Fruit fly (Drosophila melanogaster): Measurements from ENCODE around the gene CG6333.

The CG6333 gene

dm6 chr3L:17470110-17470509 lies 15.9 kb downstream of the CG6333 start, which contains the start of gene SecCl:
TSS of gene SecCl (plus strand) at chr3L:17470127.
- TF ChIP-seq Sin3A (optimal IDR thresholded peaks at IDR 0.05), result no peak
- no peak for TF ChIP-seq psq (optimal IDR thresholded peaks at IDR 0.05)
- TF ChIP-seq ttk (optimal IDR thresholded peaks at IDR 0.05), result no peak
- no peak for TF ChIP-seq Myc (optimal IDR thresholded peaks at IDR 0.05)
- no peak for TF ChIP-seq h (optimal IDR thresholded peaks at IDR 0.05)
- TF ChIP-seq insv (optimal IDR thresholded peaks at IDR 0.05), result no peak

- no peak for TF ChIP-seq h (optimal IDR thresholded peaks at IDR 0.05)
- no peak for TF ChIP-seq insv (optimal IDR thresholded peaks at IDR 0.05)
- no peak for TF ChIP-seq Myc (optimal IDR thresholded peaks at IDR 0.05)
- no peak for TF ChIP-seq Sin3A (optimal IDR thresholded peaks at IDR 0.05)
- TF ChIP-seq psq (optimal IDR thresholded peaks at IDR 0.05), result no peak
- TF ChIP-seq ttk (optimal IDR thresholded peaks at IDR 0.05), result no peak
These were observed 20.2 kb downstream of the CG6333 start, which contains the start of gene QIL1 for dm6 chr3L:17465804-17466203. TSS of gene QIL1 (plus strand) at chr3L:17465945.

dm6 chr3L:17462474-17462873 lies 23.6 kb downstream of the CG6333 start:
- TF ChIP-seq ttk (optimal IDR thresholded peaks at IDR 0.05) (no peak), psq (optimal IDR thresholded peaks at IDR 0.05) (no peak), Myc (optimal IDR thresholded peaks at IDR 0.05) (no peak), insv (optimal IDR thresholded peaks at IDR 0.05) (no peak), Sin3A (optimal IDR thresholded peaks at IDR 0.05) (no peak), h (optimal IDR thresholded peaks at IDR 0.05) (no peak)

- TF ChIP-seq Myc (optimal IDR thresholded peaks at IDR 0.05), result no peak
- no peak for TF ChIP-seq insv (optimal IDR thresholded peaks at IDR 0.05)
- TF ChIP-seq ttk (optimal IDR thresholded peaks at IDR 0.05), result no peak
- no peak for TF ChIP-seq h (optimal IDR thresholded peaks at IDR 0.05)
- TF ChIP-seq psq (optimal IDR thresholded peaks at IDR 0.05), result no peak
- no peak for TF ChIP-seq Sin3A (optimal IDR thresholded peaks at IDR 0.05)
These were observed 24.5 kb downstream of the CG6333 start for dm6 chr3L:17461369-17462012.

- no peak for TF ChIP-seq Myc (optimal IDR thresholded peaks at IDR 0.05)
- TF ChIP-seq psq (optimal IDR thresholded peaks at IDR 0.05), result no peak
- no peak for TF ChIP-seq ttk (optimal IDR thresholded peaks at IDR 0.05)
- TF ChIP-seq Sin3A (optimal IDR thresholded peaks at IDR 0.05), result no peak
- TF ChIP-seq h (optimal IDR thresholded peaks at IDR 0.05), result no peak
- no peak for TF ChIP-seq insv (optimal IDR thresholded peaks at IDR 0.05)
These were observed 27.0 kb downstream of the CG6333 start for dm6 chr3L:17458856-17459518.

dm6 chr3L:17457695-17458242 lies 28.3 kb downstream of the CG6333 start:
- TF ChIP-seq psq (optimal IDR thresholded peaks at IDR 0.05) (no peak), h (optimal IDR thresholded peaks at IDR 0.05) (no peak), ttk (optimal IDR thresholded peaks at IDR 0.05) (no peak), insv (optimal IDR thresholded peaks at IDR 0.05) (no peak), Sin3A (optimal IDR thresholded peaks at IDR 0.05) (no peak), Myc (optimal IDR thresholded peaks at IDR 0.05) (no peak)

- no peak for TF ChIP-seq h (optimal IDR thresholded peaks at IDR 0.05)
- TF ChIP-seq ttk (optimal IDR thresholded peaks at IDR 0.05), result no peak
- no peak for TF ChIP-seq Sin3A (optimal IDR thresholded peaks at IDR 0.05)
- TF ChIP-seq insv (optimal IDR thresholded peaks at IDR 0.05), result no peak
These were observed 38.1 kb downstream of the CG6333 start for dm6 chr3L:17447881-17448280.

- TF ChIP-seq psq (optimal IDR thresholded peaks at IDR 0.05) (no peak), h (optimal IDR thresholded peaks at IDR 0.05) (no peak), Sin3A (optimal IDR thresholded peaks at IDR 0.05) (no peak), Myc (optimal IDR thresholded peaks at IDR 0.05) (no peak), insv (optimal IDR thresholded peaks at IDR 0.05) (no peak), ttk (optimal IDR thresholded peaks at IDR 0.05) (no peak)
These were observed 40.2 kb downstream of the CG6333 start for dm6 chr3L:17445629-17446431.

dm6 chr3L:17444569-17444968 lies 41.5 kb downstream of the CG6333 start:
- TF ChIP-seq Sin3A (optimal IDR thresholded peaks at IDR 0.05), result no peak
- no peak for TF ChIP-seq psq (optimal IDR thresholded peaks at IDR 0.05)
- TF ChIP-seq h (optimal IDR thresholded peaks at IDR 0.05), result no peak
- no peak for TF ChIP-seq Myc (optimal IDR thresholded peaks at IDR 0.05)
- TF ChIP-seq ttk (optimal IDR thresholded peaks at IDR 0.05), result no peak
- no peak for TF ChIP-seq insv (optimal IDR thresholded peaks at IDR 0.05)

dm6 chr3L:17441602-17442001 lies 44.4 kb downstream of the CG6333 start:
- TF ChIP-seq Sin3A (optimal IDR thresholded peaks at IDR 0.05) (no peak), insv (optimal IDR thresholded peaks at IDR 0.05) (no peak), ttk (optimal IDR thresholded peaks at IDR 0.05) (no peak), h (optimal IDR thresholded peaks at IDR 0.05) (no peak), psq (optimal IDR thresholded peaks at IDR 0.05) (no peak), Myc (optimal IDR thresholded peaks at IDR 0.05) (no peak)

dm6 chr3L:17438872-17439495 lies 47.0 kb downstream of the CG6333 start, which contains the start of gene CG18265:
TSS of gene CG18265 (plus strand) at chr3L:17439401.
- no peak for TF ChIP-seq Sin3A (optimal IDR thresholded peaks at IDR 0.05)
- TF ChIP-seq ttk (optimal IDR thresholded peaks at IDR 0.05), result no peak
- TF ChIP-seq Myc (optimal IDR thresholded peaks at IDR 0.05), result no peak
- TF ChIP-seq psq (optimal IDR thresholded peaks at IDR 0.05), result no peak
- no peak for TF ChIP-seq h (optimal IDR thresholded peaks at IDR 0.05)
